Fruit fly (Drosophila melanogaster): ENCODE results near the gene eIF3g1.
A peak's percentile ranks its signal among the peaks of the same experiment; 100 is the strongest.

eIF3g1 gene

DNA sequence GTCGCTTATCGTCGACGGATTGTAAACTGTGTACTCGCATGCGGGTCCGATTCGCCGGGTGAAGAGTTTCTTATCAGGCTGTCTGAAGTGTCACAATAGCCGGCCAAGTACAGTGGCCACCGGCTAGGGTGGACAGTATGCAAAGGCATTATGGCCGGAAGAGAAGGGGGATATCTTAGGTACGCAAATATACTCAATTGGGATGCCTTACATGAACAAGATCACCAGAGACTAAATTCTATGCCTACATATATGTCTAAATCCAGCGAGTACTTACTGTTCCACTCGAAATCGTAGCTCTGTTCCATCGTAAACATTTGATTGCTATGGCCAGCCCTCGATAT, 16.4 kb downstream of the eIF3g1 start:
- TF ChIP-seq noc (tag; optimal IDR thresholded peaks at IDR 0.05), result peak; percentile 96

dm6 chrX:2593094-2593752, 16.9 kb downstream of the eIF3g1 start:
- TF ChIP-seq noc (tag; optimal IDR thresholded peaks at IDR 0.05), result no peak

dm6 chrX:2592243-2592642, 17.9 kb downstream of the eIF3g1 start:
- no peak for TF ChIP-seq noc (tag; optimal IDR thresholded peaks at IDR 0.05)

- TF ChIP-seq noc (tag; optimal IDR thresholded peaks at IDR 0.05), result peak; percentile 86
Measured at dm6 chrX:2591315-2591999, 18.7 kb downstream of the eIF3g1 start.

DNA sequence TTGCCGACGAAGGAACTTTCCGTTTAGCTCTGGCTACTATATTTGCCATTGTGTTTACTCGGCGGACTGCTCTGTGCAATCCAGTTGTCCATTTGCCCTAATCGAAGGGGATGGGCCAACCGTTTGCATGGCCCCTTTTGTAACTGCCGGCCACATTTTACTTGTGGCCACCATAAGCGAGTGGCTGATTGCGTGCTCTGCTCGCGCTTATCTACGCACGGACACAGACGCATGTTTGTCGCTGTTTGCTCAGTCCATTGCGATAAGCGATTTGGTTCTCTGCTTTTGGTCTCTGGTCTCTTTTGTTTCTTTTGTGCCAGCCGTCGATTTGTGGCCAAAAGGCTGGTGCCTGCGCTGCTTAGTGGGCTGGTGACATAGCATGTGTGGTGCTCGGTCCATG, 19.5 kb downstream of the eIF3g1 start:
- TF ChIP-seq noc (tag; optimal IDR thresholded peaks at IDR 0.05), result no peak

DNA sequence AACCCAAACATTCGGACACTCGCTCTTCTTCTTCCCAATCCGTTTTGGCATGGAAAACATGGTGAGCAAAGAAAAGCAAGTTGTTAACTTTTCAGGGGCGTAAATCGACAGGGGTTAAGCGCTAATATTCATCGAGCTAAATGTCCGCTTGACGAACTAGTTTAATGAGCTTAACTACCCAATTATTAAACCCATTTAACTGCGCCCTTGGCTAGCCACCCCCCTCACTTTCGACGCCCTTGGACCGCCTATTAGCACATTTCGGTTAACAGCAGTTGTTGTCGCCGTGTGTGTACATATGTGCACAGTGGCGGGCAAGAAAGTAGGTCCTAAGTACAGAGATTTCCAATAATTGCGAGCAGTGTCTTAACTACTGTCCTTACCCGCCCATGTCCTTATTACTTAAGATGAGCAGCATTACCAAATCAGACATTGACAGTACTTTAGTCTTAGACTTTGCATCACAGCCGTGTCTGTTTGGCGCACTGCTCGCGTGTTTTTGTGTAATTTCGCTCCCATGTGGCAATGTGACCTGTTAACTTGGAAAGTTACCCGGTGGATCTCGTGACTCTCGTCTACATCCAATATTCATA, 20.6 kb downstream of the eIF3g1 start:
- peak; percentile 94 for TF ChIP-seq noc (tag; optimal IDR thresholded peaks at IDR 0.05)

DNA sequence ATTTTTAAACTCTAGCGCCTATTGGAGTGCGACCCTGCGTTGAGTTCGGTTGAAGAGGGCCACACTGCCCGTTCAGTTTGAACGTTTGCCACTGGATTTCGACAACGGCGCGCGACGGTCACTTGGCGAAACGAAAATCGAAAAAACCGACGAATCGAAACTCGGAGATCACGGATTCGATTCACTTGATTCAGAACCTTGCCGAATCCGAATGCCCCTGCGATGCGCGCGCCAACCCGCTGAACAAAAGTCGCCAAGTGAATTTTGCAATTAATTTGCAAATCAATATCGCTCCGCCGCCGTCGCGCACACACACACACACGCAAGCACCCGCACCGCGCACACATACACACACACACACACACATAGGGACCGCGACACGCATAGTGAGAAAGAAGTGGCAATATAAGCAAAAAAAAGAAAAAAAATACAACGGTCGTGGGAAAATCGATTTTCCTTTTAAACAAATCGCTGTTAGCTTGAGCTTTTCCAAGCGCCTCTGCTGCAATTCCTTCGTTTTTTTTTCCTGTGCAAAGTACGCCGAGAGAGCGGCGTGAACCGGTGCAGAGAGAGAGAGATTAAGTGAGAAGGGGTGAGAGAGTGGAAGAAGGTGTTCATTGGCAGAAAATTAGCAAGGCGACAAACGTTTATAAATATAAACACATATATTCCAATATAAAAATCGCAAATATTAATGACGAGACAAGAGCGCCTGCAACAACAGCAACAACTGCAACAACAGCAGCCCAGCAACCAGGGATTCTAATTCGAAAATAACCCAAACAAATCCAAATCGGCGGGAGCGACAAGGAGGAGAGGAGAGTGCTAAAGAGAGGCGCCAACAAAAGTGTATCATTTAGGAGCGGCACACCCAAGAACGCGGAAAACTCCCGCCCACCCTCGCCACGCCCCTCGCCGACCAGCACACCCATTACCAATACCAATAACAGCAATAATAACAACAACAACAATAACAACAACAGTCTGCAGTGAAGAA, 21.4 kb downstream of the eIF3g1 start, which contains the start of gene egh:
Gene egh, plus strand, starts transcription at position 89 of the 997 bp plus-strand sequence.
- peak; percentile 31 for TF ChIP-seq noc (tag; optimal IDR thresholded peaks at IDR 0.05)

DNA sequence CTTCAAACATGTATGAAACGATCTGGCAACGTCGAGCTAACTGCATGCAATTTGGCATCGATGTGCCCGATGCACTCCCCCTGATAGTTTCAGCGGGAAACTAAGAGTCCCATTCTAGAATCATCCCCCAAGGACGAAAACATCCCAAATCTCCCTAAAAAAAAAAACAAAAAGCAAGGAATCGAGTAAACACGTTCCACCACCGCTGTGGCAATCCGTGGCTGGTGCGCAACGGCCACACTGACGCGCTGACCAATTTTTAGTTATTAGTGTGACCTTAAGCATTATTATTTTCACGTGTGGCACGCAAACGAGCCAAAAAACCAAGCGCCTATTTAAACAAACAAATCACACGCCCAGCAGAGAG, 24.4 kb downstream of the eIF3g1 start, which contains the start of gene wds:
Gene wds, plus strand, starts transcription at position 265 of the 367 bp plus-strand sequence.
- no peak for TF ChIP-seq noc (tag; optimal IDR thresholded peaks at IDR 0.05)

- no peak for TF ChIP-seq noc (tag; optimal IDR thresholded peaks at IDR 0.05)
Measured at dm6 chrX:2585055-2585715, 25.0 kb downstream of the eIF3g1 start, which contains the start of gene CG13760. CG13760 (minus strand) TSS chrX:2585699.

- peak; percentile 0 for TF ChIP-seq noc (tag; optimal IDR thresholded peaks at IDR 0.05)
Measured at dm6 chrX:2581793-2582503, 28.2 kb downstream of the eIF3g1 start.

DNA sequence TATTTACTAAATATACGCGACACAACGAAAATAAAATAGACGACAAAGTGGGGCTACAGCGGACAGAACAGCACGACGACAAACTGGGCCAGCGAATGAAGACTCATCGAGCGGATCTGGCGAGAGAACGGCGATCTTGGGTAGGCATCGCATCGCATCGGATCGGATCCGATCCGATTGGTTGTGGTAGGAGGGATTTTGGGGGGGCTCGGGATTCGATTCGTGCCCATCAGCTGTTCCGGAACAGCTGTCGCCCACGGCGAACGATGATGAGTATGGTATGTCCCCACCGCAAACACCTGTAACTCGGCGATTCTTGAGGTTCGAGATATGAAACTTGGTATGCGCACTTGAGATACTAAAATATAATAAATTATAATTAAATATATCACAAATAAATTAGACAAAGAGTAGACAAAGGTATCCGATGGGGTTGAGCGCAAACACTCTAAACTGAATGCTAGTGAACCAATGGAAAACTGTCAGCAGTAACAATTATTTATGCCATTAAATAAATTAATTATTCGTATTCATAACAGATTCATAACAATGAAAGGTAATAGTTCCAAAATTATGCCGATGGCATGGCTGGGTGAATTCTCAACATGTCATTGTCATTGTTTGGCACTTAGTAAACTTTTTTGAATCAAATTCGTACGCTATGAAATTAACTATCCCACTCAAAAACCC, 29.7 kb downstream of the eIF3g1 start, which contains the start of the genes Vha36-3 and AANATL7:
Gene Vha36-3, minus strand, starts transcription at position 242 of the 690 bp plus-strand sequence.
Gene AANATL7, plus strand, starts transcription at position 640 of the 690 bp plus-strand sequence.
- no peak for TF ChIP-seq noc (tag; optimal IDR thresholded peaks at IDR 0.05)

All from whole organism, larva.